Worm (Caenorhabditis elegans) whole organism, L3 larva: ENCODE measurements around the gene C14A11.9.
A peak's percentile ranks its signal among the peaks of the same experiment; 100 is the strongest.

Experiments
- R02D3.7 ChIP-seq: fragments of 150-350 bp; optimal IDR thresholded peaks from 2 replicates; lab custom pipeline; 2014; ENCODE audit warnings: missing biosample characterization, missing genetic modification characterization
- ZK546.5 ChIP-seq: sonication (generic microtip); optimal IDR thresholded peaks from 2 replicates; lab custom pipeline; 2017; ENCODE audit warnings: missing biosample characterization, missing genetic modification characterization
- aly-2 ChIP-seq: fragments of 150-350 bp; optimal IDR thresholded peaks from 2 replicates; lab custom pipeline; 2014; ENCODE audit warnings: missing biosample characterization, missing genetic modification characterization
- ama-1 ChIP-seq: fragments of 150-350 bp; optimal IDR thresholded peaks from 2 replicates; lab custom pipeline; 2018
- ceh-16 ChIP-seq: sonication (generic microtip); optimal IDR thresholded peaks from 2 replicates; lab custom pipeline; 2017; ENCODE audit warnings: missing biosample characterization, missing genetic modification characterization
- ceh-28 ChIP-seq: fragments of 150-350 bp; optimal IDR thresholded peaks from 2 replicates; lab custom pipeline; 2014; ENCODE audit warnings: missing biosample characterization, missing genetic modification reagents, missing genetic modification characterization
- ceh-82 ChIP-seq: fragments of 150-350 bp; optimal IDR thresholded peaks from 2 replicates; lab custom pipeline; 2014; ENCODE audit warnings: missing biosample characterization, missing genetic modification characterization
- ceh-9 ChIP-seq: sonication (generic microtip); optimal IDR thresholded peaks from 2 replicates; lab custom pipeline; 2018; ENCODE audit warnings: missing biosample characterization, missing genetic modification characterization
- daf-12 ChIP-seq: fragments of 150-350 bp; optimal IDR thresholded peaks from 2 replicates; lab custom pipeline; 2014; ENCODE audit warnings: missing biosample characterization, missing genetic modification reagents, missing genetic modification characterization
- elt-1 ChIP-seq: fragments of 150-350 bp; optimal IDR thresholded peaks from 2 replicates; lab custom pipeline; 2014; ENCODE audit warnings: missing biosample characterization, missing genetic modification characterization
- elt-2 ChIP-seq: sonication (generic microtip); optimal IDR thresholded peaks from 2 replicates; lab custom pipeline; 2016; ENCODE audit warnings: missing genetic modification reagents, mild to moderate bottlenecking, missing genetic modification characterization, missing compliant biosample characterization
- fkh-10 ChIP-seq: sonication (generic microtip); optimal IDR thresholded peaks from 2 replicates; lab custom pipeline; 2017; ENCODE audit warnings: missing biosample characterization, missing genetic modification reagents, missing genetic modification characterization
- fkh-2 ChIP-seq: fragments of 150-350 bp; optimal IDR thresholded peaks from 2 replicates; lab custom pipeline; 2014; ENCODE audit warnings: missing biosample characterization, missing genetic modification reagents, missing genetic modification characterization
- fos-1 ChIP-seq: fragments of 150-350 bp; optimal IDR thresholded peaks from 2 replicates; lab custom pipeline; 2014; ENCODE audit warnings: missing biosample characterization, missing genetic modification characterization
- hmg-11 ChIP-seq: sonication (generic microtip); optimal IDR thresholded peaks from 2 replicates; lab custom pipeline; 2016; ENCODE audit warnings: missing genetic modification characterization, missing compliant biosample characterization
- jun-1 ChIP-seq: fragments of 150-350 bp; optimal IDR thresholded peaks from 2 replicates; lab custom pipeline; 2014; ENCODE audit warnings: missing biosample characterization, missing genetic modification reagents, missing genetic modification characterization
- lin-15B ChIP-seq: fragments of 150-350 bp; optimal IDR thresholded peaks from 2 replicates; lab custom pipeline; 2014; ENCODE audit warnings: missing biosample characterization, missing genetic modification characterization
- lin-39 ChIP-seq: fragments of 150-350 bp; optimal IDR thresholded peaks from 2 replicates; lab custom pipeline; 2018; ENCODE audit warnings: missing biosample characterization, missing genetic modification reagents, missing genetic modification characterization
- mdl-1 ChIP-seq: fragments of 150-350 bp; optimal IDR thresholded peaks from 2 replicates; lab custom pipeline; 2014; ENCODE audit warnings: missing biosample characterization, missing genetic modification characterization
- mml-1 ChIP-seq: fragments of 150-350 bp; sonication (generic microtip); optimal IDR thresholded peaks from 3 replicates; lab custom pipeline; 2014; ENCODE audit warnings: missing biosample characterization, missing genetic modification characterization
- nfya-1 ChIP-seq: sonication (generic microtip); optimal IDR thresholded peaks from 2 replicates; lab custom pipeline; 2017; ENCODE audit warnings: missing genetic modification characterization, mild to moderate bottlenecking, missing compliant biosample characterization, antibody characterized with exemption, moderate library complexity; ENCODE audit not compliant: insufficient read depth
- nhr-11 ChIP-seq: fragments of 150-350 bp; optimal IDR thresholded peaks from 2 replicates; lab custom pipeline; 2014; ENCODE audit warnings: missing biosample characterization, missing genetic modification characterization
- nhr-237 ChIP-seq: fragments of 150-350 bp; optimal IDR thresholded peaks from 2 replicates; lab custom pipeline; 2014; ENCODE audit warnings: missing biosample characterization, missing genetic modification characterization
- nhr-25 ChIP-seq: sonication (generic microtip); optimal IDR thresholded peaks from 2 replicates; lab custom pipeline; 2017; ENCODE audit warnings: missing biosample characterization, missing genetic modification characterization
- nhr-28 ChIP-seq: fragments of 150-350 bp; optimal IDR thresholded peaks from 2 replicates; lab custom pipeline; 2014; ENCODE audit warnings: missing biosample characterization, missing genetic modification characterization
- nhr-67 ChIP-seq: fragments of 150-350 bp; optimal IDR thresholded peaks from 2 replicates; lab custom pipeline; 2014; ENCODE audit warnings: missing biosample characterization, missing genetic modification characterization
- pha-4 ChIP-seq: fragments of 150-350 bp; optimal IDR thresholded peaks from 2 replicates; lab custom pipeline; 2014; ENCODE audit warnings: missing biosample characterization, missing genetic modification reagents, missing genetic modification characterization
- pqm-1 ChIP-seq: fragments of 150-350 bp; optimal IDR thresholded peaks from 2 replicates; lab custom pipeline; 2017; ENCODE audit warnings: missing biosample characterization, missing genetic modification characterization, inconsistent platforms
- skn-1 ChIP-seq: fragments of 150-350 bp; optimal IDR thresholded peaks from 2 replicates; lab custom pipeline; 2014; ENCODE audit warnings: missing biosample characterization, missing genetic modification characterization
- snpc-4 ChIP-seq: fragments of 150-350 bp; optimal IDR thresholded peaks from 2 replicates; lab custom pipeline; 2014; ENCODE audit warnings: missing biosample characterization, missing genetic modification characterization
- tbx-2 ChIP-seq: sonication (generic microtip); optimal IDR thresholded peaks from 2 replicates; lab custom pipeline; 2016; ENCODE audit warnings: mild to moderate bottlenecking, missing genetic modification characterization, missing compliant biosample characterization
- unc-62 ChIP-seq: fragments of 150-350 bp; sonication (generic microtip); optimal IDR thresholded peaks from 4 replicates; lab custom pipeline; 2014; ENCODE audit warnings: missing biosample characterization, missing genetic modification reagents, missing genetic modification characterization
- zag-1 ChIP-seq: fragments of 150-350 bp; optimal IDR thresholded peaks from 2 replicates; lab custom pipeline; 2014; ENCODE audit warnings: missing biosample characterization, missing genetic modification characterization
- ztf-4 ChIP-seq: fragments of 150-350 bp; optimal IDR thresholded peaks from 2 replicates; lab custom pipeline; 2014; ENCODE audit warnings: missing biosample characterization, missing genetic modification characterization

C14A11.9 gene

DNA sequence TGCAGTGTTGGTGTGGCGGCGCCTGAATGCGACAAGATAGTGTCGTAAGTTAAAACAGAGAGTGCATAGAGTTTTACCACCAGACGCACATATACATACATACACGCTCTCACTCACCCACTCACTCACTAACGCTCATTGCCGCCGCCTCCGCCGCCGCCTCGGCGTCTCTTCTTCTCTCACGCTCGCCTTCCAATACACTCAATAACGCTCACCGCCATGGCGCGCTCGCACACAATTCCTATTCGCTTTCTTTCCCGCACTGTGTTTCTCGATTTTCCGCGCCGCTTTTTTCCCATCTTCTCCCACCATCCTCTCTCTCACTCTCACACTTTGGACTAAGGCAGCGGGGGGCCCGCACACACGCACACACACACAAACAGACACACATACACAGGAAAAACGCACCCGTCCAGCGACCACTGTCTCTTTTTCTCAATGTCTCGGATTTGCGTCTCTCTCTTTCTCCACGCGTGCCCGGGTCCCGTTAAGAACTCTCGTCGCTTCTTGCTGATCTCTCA, 43.0 kb upstream of the C14A11.9 start, which contains the start of gene kin-29 (continued):
- TF ChIP-seq lin-39 (peak; percentile 77), nhr-67 (tag; lab: Kevin White, UChicago) (no peak), nhr-11 (peak; percentile 70), zag-1 (tag; lab: Kevin White, UChicago) (peak; percentile 18), elt-1 (tag; lab: Kevin White, UChicago) (peak; percentile 69), pqm-1 (no peak), ceh-28 (tag; lab: Kevin White, UChicago) (peak; percentile 71), snpc-4 (tag; lab: Kevin White, UChicago) (peak; percentile 50), ceh-82 (tag; lab: Kevin White, UChicago) (no peak), tbx-2 (tag; lab: Kevin White, UChicago) (peak; percentile 83)
- TF ChIP-seq, all 47 proteins: peak for 25

DNA sequence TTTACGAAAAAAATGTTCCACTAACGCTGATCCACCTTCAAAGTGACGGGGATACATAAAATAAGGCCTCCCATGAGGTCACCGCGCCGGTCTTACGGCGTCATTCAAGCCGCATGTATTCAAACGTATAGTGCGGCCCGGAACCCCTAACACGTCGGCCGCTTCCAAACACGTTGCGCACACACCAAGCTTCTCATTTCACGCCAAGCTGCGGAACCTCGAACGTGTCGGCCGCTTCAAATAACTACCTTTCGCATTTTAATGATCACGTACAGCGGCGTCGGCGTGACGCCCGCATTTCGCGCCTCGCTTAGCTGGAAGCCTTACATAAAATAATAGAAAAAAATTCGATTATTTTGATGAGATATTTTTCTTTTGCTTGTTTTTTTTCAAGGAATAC, 34.1 kb upstream of the C14A11.9 start:
- TF ChIP-seq snpc-4 (tag; lab: Kevin White, UChicago) (peak; percentile 86), nhr-25 (tag; lab: Kevin White, UChicago) (peak; percentile 2), skn-1 (no peak)

ce11 chrX:2841754-2842153, 32.3 kb upstream of the C14A11.9 start:
- peak; percentile 50 for TF ChIP-seq pha-4 (tag; lab: Kevin White, UChicago)
- peak; percentile 94 for TF ChIP-seq elt-2 (tag; lab: Kevin White, UChicago)
- TF ChIP-seq nhr-28 (tag; lab: Kevin White, UChicago), result no peak
- TF ChIP-seq jun-1 (tag; lab: Kevin White, UChicago), result peak; percentile 48
- peak; percentile 3 for TF ChIP-seq hmg-11
- TF ChIP-seq lin-39, result no peak
- TF ChIP-seq mdl-1 (tag; lab: Kevin White, UChicago), result no peak
- TF ChIP-seq pqm-1, result peak; percentile 77

DNA sequence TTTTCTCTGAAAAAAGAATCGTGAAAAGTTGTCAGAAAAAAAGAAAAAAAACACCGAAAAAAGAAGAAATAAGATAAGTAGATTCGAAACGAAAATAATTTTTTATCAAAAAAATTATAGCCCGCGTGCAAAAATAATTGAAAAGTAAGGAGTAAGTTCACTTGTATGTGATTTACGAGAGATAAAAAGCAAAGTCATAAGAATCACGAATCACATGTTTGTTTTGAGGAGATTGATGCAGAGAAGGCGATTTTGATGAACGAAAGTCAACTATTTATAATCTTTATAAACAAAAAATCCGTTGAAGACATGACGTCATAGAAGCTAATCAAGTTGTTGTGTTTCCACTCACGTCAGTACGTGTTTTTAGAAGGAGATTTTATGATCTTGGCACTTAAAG, 30.9 kb upstream of the C14A11.9 start, which contains the start of gene Y71H10B.1:
TSS of gene Y71H10B.1 (minus strand) at position 6 of the 400 bp plus-strand sequence.
- no peak for TF ChIP-seq fkh-2 (tag; lab: Kevin White, UChicago)
- no peak for TF ChIP-seq zag-1 (tag; lab: Kevin White, UChicago)
- TF ChIP-seq jun-1 (tag; lab: Kevin White, UChicago), result no peak
- no peak for TF ChIP-seq elt-2 (tag; lab: Kevin White, UChicago)
- TF ChIP-seq skn-1, result no peak
- no peak for TF ChIP-seq nhr-237 (tag; lab: Kevin White, UChicago)
- TF ChIP-seq ZK546.5 (tag; lab: Kevin White, UChicago), result no peak
- no peak for TF ChIP-seq R02D3.7 (tag; lab: Kevin White, UChicago)
- TF ChIP-seq unc-62 (GFP tag; lab: Kevin White, UChicago), result no peak
- no peak for TF ChIP-seq fkh-10 (GFP tag; lab: Kevin White, UChicago)
- TF ChIP-seq mml-1 (tag; lab: Kevin White, UChicago), result no peak
- no peak for TF ChIP-seq fos-1

- TF ChIP-seq pqm-1 (peak; percentile 54), ceh-28 (tag; lab: Kevin White, UChicago) (no peak), elt-2 (tag; lab: Kevin White, UChicago) (peak; percentile 89), ceh-9 (no peak)
Observed at ce11 chrX:2838619-2839018, 29.2 kb upstream of the C14A11.9 start.

DNA sequence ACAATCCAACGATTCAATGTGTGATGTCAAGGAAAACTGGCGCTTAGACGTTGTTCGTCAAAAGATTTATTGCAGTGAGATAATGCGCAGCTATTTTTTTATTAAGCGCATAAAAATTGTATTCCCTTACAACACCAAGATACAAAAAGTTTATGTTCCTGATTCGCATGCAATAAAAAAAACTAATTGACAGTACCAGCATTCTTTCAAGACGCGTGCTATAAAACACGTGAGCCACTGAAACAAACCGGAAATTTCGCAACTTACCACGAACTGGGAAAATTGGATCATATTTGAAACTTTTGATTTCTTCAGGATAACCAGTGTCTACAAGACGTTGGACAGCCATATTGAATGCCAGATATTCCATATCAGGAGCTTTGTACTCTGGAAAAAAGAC, 28.0 kb upstream of the C14A11.9 start:
- TF ChIP-seq nhr-25 (tag; lab: Kevin White, UChicago) (peak; percentile 7), zag-1 (tag; lab: Kevin White, UChicago) (no peak)

ce11 chrX:2836770-2837169, 27.3 kb upstream of the C14A11.9 start:
- no peak for TF ChIP-seq skn-1
- TF ChIP-seq hmg-11, result no peak
- TF ChIP-seq elt-2 (tag; lab: Kevin White, UChicago), result peak; percentile 85
- peak; percentile 71 for TF ChIP-seq pqm-1

DNA sequence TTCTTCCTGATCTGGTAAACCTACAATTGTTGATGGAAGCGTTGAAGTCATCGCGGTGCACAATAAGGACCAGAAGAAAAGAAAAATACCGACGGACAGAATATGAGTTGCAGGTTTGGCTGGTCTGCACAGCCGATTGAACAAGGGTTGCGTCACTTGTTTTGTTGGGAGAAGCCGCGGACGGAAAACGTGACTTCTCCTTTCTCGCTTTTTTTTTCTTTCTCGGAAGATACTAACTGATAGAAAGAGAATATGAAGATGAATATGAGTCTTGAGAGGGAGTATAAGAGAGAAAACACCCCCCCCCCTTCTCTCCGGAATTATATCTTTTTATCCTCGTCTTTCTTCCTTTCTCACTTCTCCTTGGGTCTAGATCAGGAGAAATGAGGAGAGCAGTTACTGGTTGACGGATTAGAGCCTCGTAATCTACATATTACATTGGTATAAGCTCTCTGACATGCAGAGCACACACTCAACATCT, 18.3 kb upstream of the C14A11.9 start, which contains the start of gene ssr-2:
TSS of gene ssr-2 (minus strand) at position 51 of the 481 bp plus-strand sequence.
- TF ChIP-seq ztf-4 (no peak), nfya-1 (tag; lab: Kevin White, UChicago) (no peak), zag-1 (tag; lab: Kevin White, UChicago) (no peak), elt-2 (tag; lab: Kevin White, UChicago) (no peak), ama-1 (lab: Kevin White, UChicago) (no peak), pqm-1 (no peak), skn-1 (no peak), fos-1 (no peak), ZK546.5 (tag; lab: Kevin White, UChicago) (no peak), aly-2 (tag; lab: Kevin White, UChicago) (no peak), snpc-4 (tag; lab: Kevin White, UChicago) (no peak), nhr-11 (no peak), ceh-16 (no peak), unc-62 (GFP tag; lab: Kevin White, UChicago) (no peak), nhr-28 (tag; lab: Kevin White, UChicago) (no peak), ceh-9 (no peak), daf-12 (no peak), elt-1 (tag; lab: Kevin White, UChicago) (no peak), lin-15B (no peak), pha-4 (tag; lab: Kevin White, UChicago) (no peak)
